Worm (Caenorhabditis elegans) whole organism, L1 larva: ENCODE results near the gene fbxc-32.

Experiments used
- C16A3.4 ChIP-seq: fragments of 150-350 bp; optimal IDR thresholded peaks from 2 replicates; lab custom pipeline; 2014; ENCODE audit warnings: missing biosample characterization, missing genetic modification characterization
- F16B12.6 ChIP-seq: fragments of 150-350 bp; optimal IDR thresholded peaks from 2 replicates; lab custom pipeline; 2014; ENCODE audit warnings: missing biosample characterization, missing genetic modification characterization
- alr-1 ChIP-seq: fragments of 200-800 bp; sonication (Bioruptor generic); optimal IDR thresholded peaks from 2 replicates; lab custom pipeline; 2018; ENCODE audit warnings: borderline replicate concordance, mild to moderate bottlenecking, missing genetic modification characterization, missing compliant biosample characterization
- aly-2 ChIP-seq: fragments of 150-350 bp; optimal IDR thresholded peaks from 2 replicates; lab custom pipeline; 2014; ENCODE audit warnings: missing biosample characterization, missing genetic modification characterization
- ceh-82 ChIP-seq, 3 experiments: fragments of 150-350 bp in 1 of 3; sonication (generic microtip) in 2 of 3; optimal IDR thresholded peaks; 2 replicates each; lab custom pipeline; 2014 to 2017; ENCODE audit warnings: missing biosample characterization in 3 of 3, missing genetic modification characterization in 3 of 3
- ceh-88 ChIP-seq: fragments of 200-800 bp; sonication (Bioruptor generic); IDR thresholded peaks from 2 replicates; pipeline ENCODE4 v1.3.6; 2022; ENCODE audit warnings: missing genetic modification characterization, missing compliant biosample characterization
- dpl-1 ChIP-seq, 3 experiments: fragments of 150-350 bp in 2 of 3; sonication (generic microtip) in 1 of 3; optimal IDR thresholded peaks; 2 replicates each; lab custom pipeline; 2014 to 2017; ENCODE audit warnings: missing biosample characterization in 3 of 3, missing genetic modification characterization in 3 of 3, missing genetic modification reagents in 3 of 3
- efl-1 ChIP-seq, 4 experiments: fragments of 150-350 bp; optimal IDR thresholded peaks in 3 of 4; peaks in 1 of 4; 1 replicate in 1 of 4; 2 replicates in 3 of 4; lab custom pipeline; 2014; ENCODE audit warnings: missing biosample characterization in 2 of 4, missing genetic modification characterization in 2 of 4, missing genetic modification reagents in 2 of 4
- egl-27 ChIP-seq, 2 experiments: fragments of 150-350 bp in 1 of 2; sonication (generic microtip); optimal IDR thresholded peaks; 3 replicates each; lab custom pipeline; 2017 to 2018; ENCODE audit warnings: missing biosample characterization in 2 of 2, missing genetic modification characterization in 2 of 2, missing genetic modification reagents in 2 of 2
- elt-2 ChIP-seq: sonication (generic microtip); optimal IDR thresholded peaks from 2 replicates; lab custom pipeline; 2016; ENCODE audit warnings: missing genetic modification characterization, mild to moderate bottlenecking, inconsistent platforms, missing compliant biosample characterization, missing genetic modification reagents
- fkh-10 ChIP-seq: sonication (generic microtip); optimal IDR thresholded peaks from 2 replicates; lab custom pipeline; 2017; ENCODE audit warnings: missing biosample characterization, missing genetic modification reagents, missing genetic modification characterization
- fkh-4 ChIP-seq: sonication (generic microtip); optimal IDR thresholded peaks from 2 replicates; lab custom pipeline; 2016; ENCODE audit warnings: missing compliant biosample characterization, missing genetic modification characterization, borderline replicate concordance
- hlh-17 ChIP-seq: fragments of 200-800 bp; sonication (Bioruptor generic); optimal IDR thresholded peaks from 2 replicates; lab custom pipeline; 2018; ENCODE audit warnings: missing genetic modification characterization, mild to moderate bottlenecking, missing compliant biosample characterization, moderate library complexity, borderline replicate concordance
- hlh-4 ChIP-seq: sonication (generic microtip); optimal IDR thresholded peaks from 2 replicates; lab custom pipeline; 2016; ENCODE audit warnings: mild to moderate bottlenecking, missing genetic modification characterization, missing compliant biosample characterization
- jun-1 ChIP-seq: fragments of 150-350 bp; optimal IDR thresholded peaks from 2 replicates; lab custom pipeline; 2014; ENCODE audit warnings: missing biosample characterization, missing genetic modification reagents, missing genetic modification characterization
- lin-14 ChIP-seq: fragments of 200-800 bp; sonication (Bioruptor generic); optimal IDR thresholded peaks from 2 replicates; lab custom pipeline; 2018; ENCODE audit warnings: mild to moderate bottlenecking, missing genetic modification characterization, moderate library complexity, missing compliant biosample characterization
- lin-15B ChIP-seq: fragments of 150-350 bp; sonication (generic microtip); optimal IDR thresholded peaks from 3 replicates; lab custom pipeline; 2014; ENCODE audit warnings: missing biosample characterization, missing genetic modification characterization
- lin-35 ChIP-seq, 2 experiments: fragments of 150-350 bp; optimal IDR thresholded peaks; 2 replicates each; lab custom pipeline; 2014; ENCODE audit warnings: missing biosample characterization in 2 of 2, missing genetic modification characterization in 2 of 2, missing genetic modification reagents in 2 of 2
- lin-39 ChIP-seq: fragments of 150-350 bp; optimal IDR thresholded peaks from 2 replicates; lab custom pipeline; 2014; ENCODE audit warnings: missing biosample characterization, missing genetic modification reagents, missing genetic modification characterization
- lsy-2 ChIP-seq, 2 experiments: fragments of 150-350 bp; optimal IDR thresholded peaks; 2 replicates each; lab custom pipeline; 2014; ENCODE audit warnings: missing biosample characterization in 2 of 2, missing genetic modification characterization in 2 of 2
- mdl-1 ChIP-seq, 2 experiments: fragments of 150-350 bp; optimal IDR thresholded peaks; 2 replicates each; lab custom pipeline; 2014 to 2017; ENCODE audit warnings: missing biosample characterization in 2 of 2, missing genetic modification characterization in 2 of 2, inconsistent platforms in 1 of 2
- mef-2 ChIP-seq: fragments of 150-350 bp; optimal IDR thresholded peaks from 2 replicates; lab custom pipeline; 2014; ENCODE audit warnings: missing biosample characterization, missing genetic modification characterization
- mep-1 ChIP-seq: fragments of 150-350 bp; optimal IDR thresholded peaks from 2 replicates; lab custom pipeline; 2014; ENCODE audit warnings: missing biosample characterization, missing genetic modification characterization
- nhr-20 ChIP-seq: sonication (generic microtip); optimal IDR thresholded peaks from 2 replicates; lab custom pipeline; 2016; ENCODE audit warnings: mild to moderate bottlenecking, missing genetic modification characterization, missing compliant biosample characterization
- nhr-85 ChIP-seq: sonication (generic microtip); peaks from one replicate; lab custom pipeline; 2016; ENCODE audit warnings: missing genetic modification characterization, inconsistent platforms, missing compliant biosample characterization
- nhr-90 ChIP-seq: sonication (generic microtip); optimal IDR thresholded peaks from 2 replicates; lab custom pipeline; 2016; ENCODE audit warnings: mild to moderate bottlenecking, missing genetic modification characterization, missing compliant biosample characterization; ENCODE audit not compliant: poor library complexity
- rnt-1 ChIP-seq: sonication (generic microtip); optimal IDR thresholded peaks from 2 replicates; lab custom pipeline; 2016; ENCODE audit warnings: mild to moderate bottlenecking, missing genetic modification characterization, moderate library complexity, missing compliant biosample characterization
- skn-1 ChIP-seq: fragments of 150-350 bp; optimal IDR thresholded peaks from 2 replicates; lab custom pipeline; 2014; ENCODE audit warnings: missing biosample characterization, missing genetic modification characterization
- snpc-4 ChIP-seq: fragments of 150-350 bp; optimal IDR thresholded peaks from 2 replicates; lab custom pipeline; 2014; ENCODE audit warnings: missing biosample characterization, missing genetic modification characterization
- swsn-7 ChIP-seq: sonication (generic microtip); optimal IDR thresholded peaks from 2 replicates; lab custom pipeline; 2016; ENCODE audit warnings: missing genetic modification characterization, missing compliant biosample characterization
- unc-130 ChIP-seq: fragments of 150-350 bp; optimal IDR thresholded peaks from 2 replicates; lab custom pipeline; 2017; ENCODE audit warnings: missing biosample characterization, missing genetic modification characterization, inconsistent platforms
- unc-62 ChIP-seq: fragments of 150-350 bp; optimal IDR thresholded peaks from 2 replicates; lab custom pipeline; 2014; ENCODE audit warnings: missing biosample characterization, missing genetic modification reagents, missing genetic modification characterization
- unc-98 ChIP-seq: fragments of 200-800 bp; sonication (Bioruptor generic); IDR thresholded peaks from 2 replicates; pipeline ENCODE4 v1.3.6; 2022; ENCODE audit warnings: missing genetic modification characterization, missing compliant biosample characterization
- zip-4 ChIP-seq: fragments of 200-800 bp; sonication (Bioruptor generic); optimal IDR thresholded peaks from 2 replicates; lab custom pipeline; 2018; ENCODE audit warnings: mild to moderate bottlenecking, missing genetic modification characterization, moderate library complexity, missing compliant biosample characterization

The fbxc-32 gene

ce11 chrII:913222-913722 lies 34.7 kb downstream of the fbxc-32 start, which contains the start of gene fbxc-33:
TSS of gene fbxc-33 (plus strand) at chrII:913672.
- TF ChIP-seq ceh-88 (GFP tag; lab: Robert Waterston, UW) (no peak), swsn-7 (tag; lab: Kevin White, UChicago) (peak; percentile 26), fkh-10 (no peak), F16B12.6 (tag; lab: Kevin White, UChicago) (peak; percentile 30), snpc-4 (tag; lab: Kevin White, UChicago) (peak; percentile 13), skn-1 (peak; percentile 38), lin-14 (GFP tag; lab: Kevin White, UChicago) (peak; percentile 57), lsy-2 (tag; optimal IDR thresholded peaks at IDR 0.05; lab: Kevin White, UChicago) (peak; percentile 31 to 66), rnt-1 (tag; lab: Kevin White, UChicago) (peak; percentile 34), unc-62 (GFP tag; lab: Kevin White, UChicago) (no peak), unc-130 (tag; lab: Kevin White, UChicago) (no peak), nhr-20 (tag; lab: Kevin White, UChicago) (peak; percentile 4), nhr-90 (no peak), ceh-82 (tag; optimal IDR thresholded peaks at IDR 0.05; lab: Kevin White, UChicago) (peak in 1 of 3 experiments; percentile 31), unc-98 (GFP tag; lab: Robert Waterston, UW) (no peak), nhr-85 (tag; lab: Kevin White, UChicago) (peak; percentile 0), lin-35 (GFP tag; optimal IDR thresholded peaks at IDR 0.05; lab: Kevin White, UChicago) (peak; percentile 23 to 43), elt-2 (peak; percentile 41), fkh-4 (no peak), lin-15B (peak; percentile 62), dpl-1 (GFP tag; optimal IDR thresholded peaks at IDR 0.05; lab: Kevin White, UChicago) (peak in 2 of 3 experiments; percentile 27 to 62), hlh-4 (tag; lab: Kevin White, UChicago) (no peak), efl-1 (optimal IDR thresholded peaks at IDR 0.05; lab: Kevin White, UChicago) (peak; percentile 63 to 64), efl-1 (GFP tag; optimal IDR thresholded peaks at IDR 0.05 in 1 of 2; lab: Kevin White, UChicago) (peak; percentile 58 to 92), hlh-17 (no peak), C16A3.4 (tag; lab: Kevin White, UChicago) (peak; percentile 29)

ce11 chrII:911680-912079 lies 36.3 kb downstream of the fbxc-32 start, which contains the start of gene fbxc-31:
TSS of gene fbxc-31 (plus strand) at chrII:911980.
- TF ChIP-seq mdl-1 (tag; optimal IDR thresholded peaks at IDR 0.05; lab: Kevin White, UChicago) (no peak), efl-1 (optimal IDR thresholded peaks at IDR 0.05; lab: Kevin White, UChicago) (no peak), efl-1 (GFP tag; optimal IDR thresholded peaks at IDR 0.05 in 1 of 2; lab: Kevin White, UChicago) (peak in 1 of 2 experiments; percentile 15)
- TF ChIP-seq, all 84 proteins: peak for 1

- no peak for TF ChIP-seq lin-14 (GFP tag; lab: Kevin White, UChicago)
- TF ChIP-seq lin-39 (tag; lab: Kevin White, UChicago) = no peak
- no peak for TF ChIP-seq fkh-10
- no peak for TF ChIP-seq lin-35 (GFP tag; optimal IDR thresholded peaks at IDR 0.05; lab: Kevin White, UChicago)
- no peak for TF ChIP-seq swsn-7 (tag; lab: Kevin White, UChicago)
- no peak for TF ChIP-seq F16B12.6 (tag; lab: Kevin White, UChicago)
- no peak for TF ChIP-seq mdl-1 (tag; optimal IDR thresholded peaks at IDR 0.05; lab: Kevin White, UChicago)
- no peak for TF ChIP-seq egl-27 (tag; optimal IDR thresholded peaks at IDR 0.05; lab: Kevin White, UChicago)
- no peak for TF ChIP-seq mef-2
- TF ChIP-seq mep-1 (tag; lab: Kevin White, UChicago) = no peak
- no peak for TF ChIP-seq aly-2 (tag; lab: Kevin White, UChicago)
- no peak for TF ChIP-seq alr-1 (tag; lab: Kevin White, UChicago)
- TF ChIP-seq jun-1 (tag; lab: Kevin White, UChicago) = no peak
- TF ChIP-seq zip-4 (GFP tag; lab: Kevin White, UChicago) = no peak
- TF ChIP-seq ceh-82 (tag; optimal IDR thresholded peaks at IDR 0.05; lab: Kevin White, UChicago) = no peak
Measured at ce11 chrII:909554-909953, 38.4 kb downstream of the fbxc-32 start, which contains the start of the genes fbxc-24 and fbxc-27. TSS of gene fbxc-24 (minus strand) at chrII:909654. TSS of gene fbxc-27 (plus strand) at chrII:909769.
